Fruit fly (Drosophila melanogaster) S2 (cell line): Measurements from ENCODE around the gene Amacr.

Experiments
- CG8478 ChIP-seq: fragments of >200 bp; optimal IDR thresholded peaks from 2 replicates; lab custom pipeline; 2018
- CTCF ChIP-seq, 2 experiments: fragments of >200 bp; optimal IDR thresholded peaks; 2 replicates each; lab custom pipeline; 2018

DNA sequence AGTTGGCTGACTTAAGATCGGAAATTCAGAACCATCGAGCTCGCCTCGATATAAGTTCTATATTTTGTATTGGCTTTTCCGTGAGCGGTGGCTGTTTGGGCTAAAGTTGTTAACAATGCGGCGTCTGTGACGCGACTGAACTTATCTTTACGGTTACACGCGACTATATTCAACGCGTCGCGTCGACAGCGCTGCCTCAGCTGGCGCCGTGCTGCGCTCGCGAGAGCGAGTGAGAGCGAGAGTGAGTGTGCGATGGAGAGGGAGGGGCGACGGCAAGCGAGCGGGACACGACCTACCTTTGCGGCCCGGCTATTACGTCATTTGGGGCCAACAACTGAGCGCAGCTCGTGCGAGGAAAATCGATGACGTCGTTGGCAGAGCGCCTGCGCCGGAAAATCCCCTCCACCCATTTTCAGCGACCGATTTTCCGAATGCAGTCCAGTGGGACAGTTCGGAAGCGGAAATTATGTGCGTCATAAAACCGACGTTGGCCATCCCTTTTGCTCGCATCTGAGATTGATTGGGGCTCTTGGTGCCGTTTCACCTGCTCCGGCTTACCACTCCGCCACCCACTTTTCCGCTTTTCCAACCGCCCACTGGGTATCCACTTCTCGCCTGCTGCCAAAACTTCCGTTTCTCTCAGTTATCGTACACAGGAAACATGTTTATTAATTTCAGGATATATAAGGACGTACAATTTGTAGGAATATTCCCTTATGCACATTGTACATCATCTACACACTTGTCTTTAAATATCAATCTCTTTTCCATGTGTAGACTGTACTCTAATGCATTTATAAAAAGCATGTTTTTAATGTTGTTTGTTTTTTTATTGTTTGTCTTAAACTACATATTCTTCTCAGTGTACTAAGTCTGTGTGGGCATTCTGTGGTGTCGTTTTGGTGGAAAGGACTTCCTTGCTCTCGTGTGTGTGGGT lies 37.4 kb downstream of the Amacr start, which contains the start of gene Hr38:
- TF ChIP-seq CTCF (optimal IDR thresholded peaks at IDR 0.05; lab: Kevin White, UChicago): no peak
- no peak for TF ChIP-seq CG8478 (lab: Kevin White, UChicago)
